Fruit fly (Drosophila melanogaster): ENCODE measurements around the gene CG12818.

The CG12818 gene

DNA sequence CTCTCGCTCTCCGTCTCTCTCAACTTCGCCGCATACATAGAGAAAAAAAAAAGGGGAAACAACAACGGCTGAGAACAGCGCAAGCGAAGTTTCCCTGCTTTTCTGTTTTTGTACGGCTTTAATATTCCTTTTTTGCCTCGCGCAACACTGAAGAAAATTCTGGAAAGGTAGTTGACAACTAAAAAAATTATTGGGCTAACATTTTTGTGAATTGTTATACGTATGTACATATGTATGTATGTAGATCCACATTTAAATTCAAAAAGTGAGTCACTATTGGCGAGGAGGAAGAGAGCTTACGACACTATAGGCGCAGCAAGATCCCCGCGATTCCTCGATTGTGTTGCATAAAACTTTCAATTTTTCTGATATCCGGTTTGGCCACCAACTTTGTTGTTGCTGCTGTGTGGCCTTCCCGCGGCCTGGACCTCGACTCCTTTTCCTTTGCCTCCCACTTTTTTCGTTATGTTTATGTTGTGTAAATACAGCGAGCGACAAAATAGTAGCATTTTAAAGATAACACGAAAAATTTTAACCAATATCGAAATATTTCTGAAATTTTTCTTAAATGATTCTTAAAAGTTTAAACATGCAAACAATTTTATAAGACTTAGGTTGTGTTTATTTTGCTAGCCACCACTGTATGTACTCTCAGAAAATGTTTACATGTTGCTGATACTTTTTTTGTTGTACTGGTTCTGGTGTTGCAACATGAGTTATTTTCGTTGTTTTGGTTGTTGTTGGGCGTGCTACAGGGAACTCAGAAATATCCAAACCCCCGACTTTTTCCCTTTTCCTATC, 25.4 kb downstream of the CG12818 start (continued):
- peak; percentile 92 for TF ChIP-seq CG6276 (GFP tag; optimal IDR thresholded peaks at IDR 0.05)
- TF ChIP-seq Met (GFP tag; optimal IDR thresholded peaks at IDR 0.05): peak; percentile 96
- TF ChIP-seq net (GFP tag; optimal IDR thresholded peaks at IDR 0.05): peak; percentile 92
- peak; percentile 87 for TF ChIP-seq CG16779 (tag; optimal IDR thresholded peaks at IDR 0.05)
- no peak for TF ChIP-seq CG11294 (GFP tag; IDR thresholded peaks at IDR 0.05)
- peak; percentile 83 for TF ChIP-seq CG11762 (GFP tag; optimal IDR thresholded peaks at IDR 0.05; ENCODE audit: insufficient read depth)
- peak; percentile 87 for TF ChIP-seq Lpt (GFP tag; optimal IDR thresholded peaks at IDR 0.05)
- peak; percentile 98 for TF ChIP-seq esn (GFP tag; optimal IDR thresholded peaks at IDR 0.05)
- TF ChIP-seq fkh (GFP tag; optimal IDR thresholded peaks at IDR 0.05): peak; percentile 65
- peak; percentile 92 for TF ChIP-seq CG10669 (GFP tag; optimal IDR thresholded peaks at IDR 0.05)
- peak; percentile 81 for TF ChIP-seq CG9139 (GFP tag; optimal IDR thresholded peaks at IDR 0.05)
- TF ChIP-seq CG11902 (GFP tag; optimal IDR thresholded peaks at IDR 0.05): peak; percentile 80
- peak; percentile 93 for TF ChIP-seq CG7368 (GFP tag; optimal IDR thresholded peaks at IDR 0.05)
- TF ChIP-seq Eip93F (GFP tag; optimal IDR thresholded peaks at IDR 0.05): no peak
- no peak for TF ChIP-seq CG6163 (GFP tag; IDR thresholded peaks at IDR 0.05)
- peak; percentile 93 for TF ChIP-seq Sox102F (GFP tag; optimal IDR thresholded peaks at IDR 0.05)
- TF ChIP-seq topi (GFP tag; optimal IDR thresholded peaks at IDR 0.05): peak; percentile 94
- TF ChIP-seq CG15336 (GFP tag; IDR thresholded peaks at IDR 0.05): no peak
- TF ChIP-seq CG6792 (GFP tag; optimal IDR thresholded peaks at IDR 0.05): peak; percentile 93
- TF ChIP-seq Eip78C (GFP tag): peak; percentile 98
- peak; percentile 92 for TF ChIP-seq pdm3 (GFP tag; optimal IDR thresholded peaks at IDR 0.05)
- TF ChIP-seq CG32006 (GFP tag; optimal IDR thresholded peaks at IDR 0.05): peak; percentile 92
- TF ChIP-seq Sox15 (GFP tag; optimal IDR thresholded peaks at IDR 0.05): peak; percentile 73
- TF ChIP-seq Hr39 (GFP tag; optimal IDR thresholded peaks at IDR 0.05): peak; percentile 93
- TF ChIP-seq dsx (GFP tag; optimal IDR thresholded peaks at IDR 0.05; ENCODE audit: poor library complexity, severe bottlenecking): peak; percentile 95
- TF ChIP-seq Smox (GFP tag; optimal IDR thresholded peaks at IDR 0.05): peak; percentile 95
- no peak for TF ChIP-seq CG8119 (GFP tag; IDR thresholded peaks at IDR 0.05)
- TF ChIP-seq cyc (GFP tag; optimal IDR thresholded peaks at IDR 0.05): peak; percentile 92
- peak; percentile 51 for TF ChIP-seq Hr38 (GFP tag; optimal IDR thresholded peaks at IDR 0.05)
- TF ChIP-seq CG31627 (GFP tag; optimal IDR thresholded peaks at IDR 0.05): peak; percentile 92
- no peak for TF ChIP-seq eg (GFP tag; IDR thresholded peaks at IDR 0.05)
- TF ChIP-seq vri (GFP tag; optimal IDR thresholded peaks at IDR 0.05): peak; percentile 92
- peak; percentile 88 for TF ChIP-seq spab (GFP tag; optimal IDR thresholded peaks at IDR 0.05)
- peak; percentile 86 for TF ChIP-seq Ets21C (GFP tag; optimal IDR thresholded peaks at IDR 0.05)

DNA sequence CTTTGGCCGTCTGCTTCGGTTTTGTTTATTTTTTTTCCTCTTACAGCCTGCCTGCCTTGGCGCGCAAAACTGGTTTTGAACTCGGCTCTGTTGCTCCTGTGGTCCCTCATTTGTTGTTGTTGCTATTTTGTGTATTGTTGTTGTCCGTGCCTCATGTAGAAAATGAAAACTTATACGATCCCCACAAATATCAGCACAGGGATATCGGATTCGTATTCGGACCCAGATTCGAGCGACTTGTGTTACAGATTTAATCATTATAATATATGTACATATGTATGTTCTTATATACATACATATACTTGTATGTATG, 25.9 kb downstream of the CG12818 start:
- no peak for TF ChIP-seq CG16779 (tag; optimal IDR thresholded peaks at IDR 0.05)
- no peak for TF ChIP-seq acj6 (GFP tag; optimal IDR thresholded peaks at IDR 0.05)
- TF ChIP-seq dac (GFP tag; optimal IDR thresholded peaks at IDR 0.05): no peak
- TF ChIP-seq Hr4 (GFP tag; optimal IDR thresholded peaks at IDR 0.05): no peak
- TF ChIP-seq net (GFP tag; optimal IDR thresholded peaks at IDR 0.05): no peak

dm6 chr3R:10364287-10364686, 32.9 kb downstream of the CG12818 start:
- TF ChIP-seq topi (GFP tag; optimal IDR thresholded peaks at IDR 0.05) (no peak), dac (GFP tag; optimal IDR thresholded peaks at IDR 0.05) (no peak), CG32006 (GFP tag; optimal IDR thresholded peaks at IDR 0.05) (no peak), CG11902 (GFP tag; optimal IDR thresholded peaks at IDR 0.05) (no peak)
